Worm (Caenorhabditis elegans): Measurements from ENCODE around the gene M02B1.4.
A peak's percentile ranks its signal among the peaks of the same experiment; 100 is the strongest.

M02B1.4 gene

DNA sequence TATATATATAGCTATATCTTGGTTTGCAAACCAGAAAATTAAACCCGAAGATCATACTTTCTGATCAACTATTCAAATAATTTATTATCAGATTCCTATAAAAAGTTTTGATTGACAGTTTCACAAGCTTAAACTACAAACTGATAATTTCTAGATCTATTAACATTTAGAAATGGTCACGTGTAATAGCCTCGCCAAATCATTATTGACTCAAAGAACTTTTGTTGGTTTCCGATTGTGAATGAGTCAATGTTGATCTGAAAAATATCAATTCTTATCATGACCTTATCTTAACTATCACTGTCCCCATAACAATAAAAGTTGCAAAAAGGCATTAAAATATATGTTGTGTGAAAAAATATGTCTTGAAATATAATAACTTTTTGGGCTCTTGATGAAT is 17.0 kb upstream of the M02B1.4 start:
- TF ChIP-seq F22D6.2 (tag; optimal IDR thresholded peaks at IDR 0.05) (peak; percentile 66), nhr-80 (tag; optimal IDR thresholded peaks at IDR 0.05) (peak; percentile 93), let-607 (tag; optimal IDR thresholded peaks at IDR 0.05) (peak; percentile 31 to 79), tbp1 (GFP tag; optimal IDR thresholded peaks at IDR 0.05) (peak; percentile 19), cebp-1 (GFP tag; IDR thresholded peaks at IDR 0.05) (no peak), cebp-1 (tag; optimal IDR thresholded peaks at IDR 0.05) (peak; percentile 22), ccch-3 (GFP tag; optimal IDR thresholded peaks at IDR 0.05) (no peak), pha-4 (tag; optimal IDR thresholded peaks at IDR 0.05) (peak; percentile 44), atf-7 (tag; optimal IDR thresholded peaks at IDR 0.05) (peak; percentile 54), rcor-1 (GFP tag; IDR thresholded peaks at IDR 0.05) (no peak), snpc-4 (GFP tag; optimal IDR thresholded peaks at IDR 0.05) (no peak), snpc-4 (tag; optimal IDR thresholded peaks at IDR 0.05) (no peak), lin-35 (GFP tag; optimal IDR thresholded peaks at IDR 0.05) (no peak), F55B11.4 (tag; optimal IDR thresholded peaks at IDR 0.05; ENCODE audit: borderline replicate concordance, insufficient read depth) (no peak), lsl-1 (GFP tag; optimal IDR thresholded peaks at IDR 0.05) (no peak), bed-2 (GFP tag; IDR thresholded peaks at IDR 0.05) (no peak), lin-40 (tag; optimal IDR thresholded peaks at IDR 0.05) (peak; percentile 26), ztf-22 (GFP tag; optimal IDR thresholded peaks at IDR 0.05) (peak; percentile 72), madf-10 (tag; optimal IDR thresholded peaks at IDR 0.05) (peak; percentile 26), hlh-12 (tag; optimal IDR thresholded peaks at IDR 0.05) (no peak), unc-62 (GFP tag; optimal IDR thresholded peaks at IDR 0.05) (peak; percentile 82), hmg-1.2 (GFP tag; IDR thresholded peaks at IDR 0.05) (no peak), ztf-6 (GFP tag; IDR thresholded peaks at IDR 0.05) (no peak), tbx-9 (tag; optimal IDR thresholded peaks at IDR 0.05; ENCODE audit: borderline replicate concordance) (no peak), ZK185.1 (tag; optimal IDR thresholded peaks at IDR 0.05; ENCODE audit: poor library complexity, severe bottlenecking) (peak; percentile 23), B0035.1 (tag; optimal IDR thresholded peaks at IDR 0.05) (no peak), nhr-179 (tag; optimal IDR thresholded peaks at IDR 0.05) (no peak)

DNA sequence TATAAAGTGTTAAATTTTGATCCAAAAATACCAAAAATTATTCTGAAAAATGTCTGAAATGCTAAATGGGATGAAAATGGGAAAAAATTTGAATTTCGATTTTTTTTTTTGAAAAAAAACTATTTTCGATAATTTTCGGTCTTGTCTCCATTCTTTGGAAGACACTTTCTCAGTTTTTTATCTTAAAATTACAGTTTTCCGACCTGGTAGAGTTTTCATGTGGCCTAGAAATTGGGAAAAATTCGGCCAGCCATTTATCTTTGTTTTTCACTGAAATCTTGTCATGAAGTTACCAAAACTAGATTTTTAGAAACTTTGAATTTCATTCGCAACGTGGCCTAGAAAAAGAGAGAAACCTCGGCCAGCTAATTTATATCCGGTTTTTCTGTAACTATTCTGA is 15.8 kb upstream of the M02B1.4 start:
- TF ChIP-seq bed-1 (GFP tag; IDR thresholded peaks at IDR 0.05) = no peak
- no peak for TF ChIP-seq C17E4.6 (GFP tag; IDR thresholded peaks at IDR 0.05)
- no peak for TF ChIP-seq ztf-3 (GFP tag; optimal IDR thresholded peaks at IDR 0.05)
- no peak for TF ChIP-seq ztf-6 (GFP tag; IDR thresholded peaks at IDR 0.05)

ce11 chrIV:12840348-12840747 is 15.2 kb upstream of the M02B1.4 start:
- TF ChIP-seq snpc-1.1 (tag; optimal IDR thresholded peaks at IDR 0.05; ENCODE audit: insufficient read depth) (no peak), die-1 (tag; optimal IDR thresholded peaks at IDR 0.05) (peak; percentile 4), mel-28 (tag; optimal IDR thresholded peaks at IDR 0.05; ENCODE audit: borderline replicate concordance) (no peak), dox-1 (GFP tag; IDR thresholded peaks at IDR 0.05) (peak; percentile 28; the same call in 1 of the 2 replicates), nfyb-1 (GFP tag; IDR thresholded peaks at IDR 0.05) (peak; percentile 43; the same call in 1 of the 2 replicates), aptf-3 (GFP tag; IDR thresholded peaks at IDR 0.05) (no peak), pbrm-1 (GFP tag; IDR thresholded peaks at IDR 0.05) (0 out of 2 replicates have a peak, but pooled peaks have one; percentile 13), let-607 (tag; optimal IDR thresholded peaks at IDR 0.05) (no peak), gei-17 (GFP tag; optimal IDR thresholded peaks at IDR 0.05) (no peak), lin-40 (tag; optimal IDR thresholded peaks at IDR 0.05) (peak; percentile 9), snpc-3.4 (tag; optimal IDR thresholded peaks at IDR 0.05) (no peak), unc-62 (GFP tag; optimal IDR thresholded peaks at IDR 0.05) (no peak), F22D6.2 (tag; optimal IDR thresholded peaks at IDR 0.05) (no peak), F57A8.1 (GFP tag; optimal IDR thresholded peaks at IDR 0.05) (no peak), ama-1 (optimal IDR thresholded peaks at IDR 0.05) (peak; percentile 28), ama-1 (GFP tag; optimal IDR thresholded peaks at IDR 0.05) (no peak), F33H1.4 (GFP tag; IDR thresholded peaks at IDR 0.05) (no peak), hrde-1 (tag; optimal IDR thresholded peaks at IDR 0.05; ENCODE audit: borderline replicate concordance) (no peak), egrh-3 (GFP tag; IDR thresholded peaks at IDR 0.05) (no peak), repo-1 (tag; optimal IDR thresholded peaks at IDR 0.05) (peak; percentile 45), F49E8.2 (tag; optimal IDR thresholded peaks at IDR 0.05; ENCODE audit: insufficient read depth) (no peak)
